Fruit fly (Drosophila melanogaster) whole organism, wandering third instar larva: Measurements from ENCODE around the gene Eig71Eh.

ENCODE experiments used
- CG32264 ChIP-seq: fragments of 200-800 bp; sonication (Bioruptor generic); optimal IDR thresholded peaks from 2 replicates; lab custom pipeline; 2016; ENCODE audit warnings: missing biosample characterization, missing genetic modification characterization
- CG9705 ChIP-seq: fragments of 200-800 bp; sonication (Bioruptor generic); optimal IDR thresholded peaks from 2 replicates; lab custom pipeline; 2018; ENCODE audit warnings: missing biosample characterization, mild to moderate bottlenecking, missing genetic modification characterization
- CrebA ChIP-seq: fragments of 200-800 bp; sonication (Bioruptor generic); optimal IDR thresholded peaks from 2 replicates; lab custom pipeline; 2016; ENCODE audit warnings: missing biosample characterization, mild to moderate bottlenecking, missing genetic modification characterization, borderline replicate concordance
- Dif ChIP-seq: fragments of 200-275, 200-300 bp; sonication (Bioruptor generic); optimal IDR thresholded peaks from 2 replicates; lab custom pipeline; 2018; ENCODE audit warnings: missing biosample characterization, missing genetic modification characterization; ENCODE audit not compliant: partially characterized antibody
- Hnf4 ChIP-seq: fragments of 200-800 bp; sonication (Bioruptor generic); optimal IDR thresholded peaks from 2 replicates; lab custom pipeline; 2016; ENCODE audit warnings: missing biosample characterization, mild to moderate bottlenecking, missing genetic modification characterization
- Hr83 ChIP-seq: fragments of 200-300 bp; sonication (Bioruptor generic); optimal IDR thresholded peaks from 2 replicates; lab custom pipeline; 2016; ENCODE audit warnings: missing biosample characterization, mild to moderate bottlenecking, missing genetic modification characterization, moderate library complexity; ENCODE audit not compliant: poor library complexity, severe bottlenecking
- Jra ChIP-seq: sonication (Bioruptor generic); optimal IDR thresholded peaks from 2 replicates; lab custom pipeline; 2016; ENCODE audit warnings: missing biosample characterization, missing genetic modification characterization
- Mio ChIP-seq: sonication (Bioruptor generic); optimal IDR thresholded peaks from 2 replicates; lab custom pipeline; 2016; ENCODE audit warnings: missing biosample characterization, missing genetic modification characterization
- Myc ChIP-seq: fragments of >200 bp; optimal IDR thresholded peaks from 2 replicates; lab custom pipeline; 2017
- N ChIP-seq: fragments of >200 bp; optimal IDR thresholded peaks from 2 replicates; lab custom pipeline; 2018; ENCODE audit warnings: missing biosample characterization, missing external identifiers, missing genetic modification characterization
- OdsH ChIP-seq: fragments of 200-800 bp; sonication (Bioruptor generic); optimal IDR thresholded peaks from 2 replicates; lab custom pipeline; 2016; ENCODE audit warnings: missing biosample characterization, mild to moderate bottlenecking, missing genetic modification characterization
- Rel ChIP-seq, 2 experiments: fragments of 200-800 bp; sonication (Bioruptor generic) in 1 of 2; optimal IDR thresholded peaks; 2 replicates in 1 of 2; 3 replicates in 1 of 2; lab custom pipeline; 2016 to 2019; ENCODE audit warnings: mild to moderate bottlenecking in 2 of 2, missing biosample characterization in 2 of 2, missing genetic modification characterization in 2 of 2, moderate library complexity in 1 of 2
- Sp1 ChIP-seq: fragments of 200-800 bp; sonication (Bioruptor generic); optimal IDR thresholded peaks from 3 replicates; lab custom pipeline; 2019; ENCODE audit warnings: missing biosample characterization, mild to moderate bottlenecking, missing genetic modification characterization, moderate library complexity
- Vsx2 ChIP-seq: fragments of 200-300, 225-300 bp; sonication (Bioruptor generic); optimal IDR thresholded peaks from 2 replicates; lab custom pipeline; 2018; ENCODE audit warnings: missing biosample characterization, missing genetic modification characterization; ENCODE audit not compliant: partially characterized antibody
- br ChIP-seq: fragments of 200-800 bp; sonication (Bioruptor generic); optimal IDR thresholded peaks from 2 replicates; lab custom pipeline; 2016; ENCODE audit warnings: missing biosample characterization, missing genetic modification characterization
- brk ChIP-seq: fragments of 200-800 bp; sonication (Bioruptor generic); optimal IDR thresholded peaks from 2 replicates; lab custom pipeline; 2016; ENCODE audit warnings: missing biosample characterization, mild to moderate bottlenecking, missing genetic modification characterization
- dl ChIP-seq, 2 experiments: fragments of 175-275, 200-275 bp in 1 of 2; fragments of 200-275 bp in 1 of 2; sonication (Bioruptor generic); optimal IDR thresholded peaks; lab custom pipeline; 2018; ENCODE audit warnings: mild to moderate bottlenecking in 2 of 2, missing biosample characterization in 2 of 2, missing genetic modification characterization in 2 of 2, moderate library complexity in 2 of 2; ENCODE audit not compliant: partially characterized antibody in 2 of 2, insufficient read depth in 1 of 2
- dsf ChIP-seq: sonication (Bioruptor generic); optimal IDR thresholded peaks from 2 replicates; lab custom pipeline; 2016; ENCODE audit warnings: missing biosample characterization, missing genetic modification characterization, borderline replicate concordance
- ey ChIP-seq: fragments of 200-800 bp; sonication (Bioruptor generic); optimal IDR thresholded peaks from 2 replicates; lab custom pipeline; 2016; ENCODE audit warnings: missing biosample characterization, missing genetic modification characterization
- foxo ChIP-seq, 2 experiments: fragments of 200-800 bp; sonication (Bioruptor generic); optimal IDR thresholded peaks; 2 replicates in 1 of 2; 3 replicates in 1 of 2; lab custom pipeline; 2016 to 2017; ENCODE audit warnings: missing biosample characterization in 2 of 2, missing genetic modification characterization in 2 of 2
- fru ChIP-seq: fragments of 200-800 bp; sonication (Bioruptor generic); optimal IDR thresholded peaks from 3 replicates; lab custom pipeline; 2016; ENCODE audit warnings: missing biosample characterization, mild to moderate bottlenecking, missing genetic modification characterization
- h ChIP-seq: fragments of 200-800 bp; sonication (Bioruptor generic); optimal IDR thresholded peaks from 3 replicates; lab custom pipeline; 2016; ENCODE audit warnings: missing biosample characterization, mild to moderate bottlenecking, missing genetic modification characterization
- jim ChIP-seq: fragments of 175-275, 200-325 bp; sonication (Bioruptor generic); optimal IDR thresholded peaks from 2 replicates; lab custom pipeline; 2016; ENCODE audit warnings: missing biosample characterization, mild to moderate bottlenecking, missing genetic modification characterization
- lola ChIP-seq: fragments of >200 bp; optimal IDR thresholded peaks from 2 replicates; lab custom pipeline; 2017; ENCODE audit warnings: missing biosample characterization, missing genetic modification characterization
- pan ChIP-seq: fragments of >200 bp; optimal IDR thresholded peaks from 2 replicates; lab custom pipeline; 2017
- psq ChIP-seq: fragments of 200-800 bp; sonication (Bioruptor generic); optimal IDR thresholded peaks from 3 replicates; lab custom pipeline; 2017; ENCODE audit warnings: missing biosample characterization, mild to moderate bottlenecking, missing genetic modification characterization, moderate library complexity
- rgr ChIP-seq: fragments of 200-800 bp; sonication (Bioruptor generic); optimal IDR thresholded peaks from 3 replicates; lab custom pipeline; 2016; ENCODE audit warnings: missing biosample characterization, mild to moderate bottlenecking, missing genetic modification characterization
- sage ChIP-seq: fragments of 200-800 bp; sonication (Bioruptor generic); optimal IDR thresholded peaks from 2 replicates; lab custom pipeline; 2016; ENCODE audit warnings: missing biosample characterization, mild to moderate bottlenecking, missing genetic modification characterization
- sv ChIP-seq: fragments of 200-800 bp; sonication (Bioruptor generic); optimal IDR thresholded peaks from 3 replicates; lab custom pipeline; 2016; ENCODE audit warnings: missing biosample characterization, missing genetic modification characterization
- tai ChIP-seq: sonication (Bioruptor generic); optimal IDR thresholded peaks from 2 replicates; lab custom pipeline; 2016; ENCODE audit warnings: missing biosample characterization, missing genetic modification characterization
- usp ChIP-seq: fragments of >200 bp; optimal IDR thresholded peaks from 2 replicates; lab custom pipeline; 2017; ENCODE audit warnings: missing biosample characterization, missing genetic modification characterization

Gene Eig71Eh

DNA sequence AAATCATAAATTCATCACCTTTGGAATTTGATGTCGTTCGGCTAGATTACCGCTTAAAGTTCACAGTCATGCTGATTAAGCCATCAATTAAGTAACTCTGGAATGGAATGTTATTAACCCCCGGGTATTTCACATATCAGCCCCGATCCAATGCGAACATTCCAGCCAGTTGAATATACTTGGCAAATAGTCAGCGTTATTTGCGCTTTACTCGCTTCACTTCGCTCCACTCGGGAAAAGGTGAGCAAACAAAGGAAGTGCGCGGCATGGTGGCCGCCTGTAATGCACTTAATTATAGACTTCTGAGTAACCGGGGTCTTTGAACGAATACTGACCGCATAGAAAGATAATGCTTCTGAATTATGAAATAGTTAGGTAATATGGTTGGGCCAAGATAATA, 21.6 kb downstream of the Eig71Eh start:
- TF ChIP-seq Dif (GFP tag; lab: Kevin White, UChicago), result no peak
- TF ChIP-seq Myc (lab: Kevin White, UChicago), result no peak
- TF ChIP-seq sv (GFP tag; lab: Kevin White, UChicago), result no peak
- peak; percentile 35 for TF ChIP-seq tai (GFP tag; lab: Kevin White, UChicago)
- peak; percentile 76 for TF ChIP-seq h (GFP tag; lab: Kevin White, UChicago)
- TF ChIP-seq br, result peak; percentile 39
- peak; percentile 48 for TF ChIP-seq OdsH (GFP tag; lab: Kevin White, UChicago)
- TF ChIP-seq Hr83 (GFP tag; lab: Kevin White, UChicago), result peak; percentile 92
- TF ChIP-seq dsf (GFP tag; lab: Kevin White, UChicago), result no peak
- no peak for TF ChIP-seq N (GFP tag; lab: Kevin White, UChicago)
- TF ChIP-seq ey, result no peak
- TF ChIP-seq Rel (GFP tag; optimal IDR thresholded peaks at IDR 0.05; lab: Kevin White, UChicago), result no peak
- TF ChIP-seq Rel (tag; optimal IDR thresholded peaks at IDR 0.05; lab: Kevin White, UChicago), result peak; percentile 42
- TF ChIP-seq Sp1 (GFP tag; lab: Kevin White, UChicago), result no peak
- no peak for TF ChIP-seq CG32264 (GFP tag; lab: Kevin White, UChicago)
- TF ChIP-seq psq, result no peak
- no peak for TF ChIP-seq pan (lab: Kevin White, UChicago)
- TF ChIP-seq usp (GFP tag; lab: Kevin White, UChicago), result no peak
- no peak for TF ChIP-seq Vsx2
- TF ChIP-seq dl (GFP tag; optimal IDR thresholded peaks at IDR 0.05; lab: Kevin White, UChicago; ENCODE audit: insufficient read depth in 1 of 2, partially characterized antibody in 2 of 2), result no peak
- TF ChIP-seq brk (GFP tag; lab: Kevin White, UChicago), result peak; percentile 22
- peak in 1 of 2 experiments; percentile 21 for TF ChIP-seq foxo (GFP tag; optimal IDR thresholded peaks at IDR 0.05; lab: Kevin White, UChicago)
- peak; percentile 11 for TF ChIP-seq Jra (GFP tag; lab: Kevin White, UChicago)
- peak; percentile 11 for TF ChIP-seq jim
- peak; percentile 65 for TF ChIP-seq rgr (GFP tag; lab: Kevin White, UChicago)
- peak; percentile 47 for TF ChIP-seq fru (GFP tag; lab: Kevin White, UChicago)
- TF ChIP-seq Hnf4 (GFP tag; lab: Kevin White, UChicago), result peak; percentile 49
- no peak for TF ChIP-seq CG9705 (GFP tag; lab: Kevin White, UChicago)

DNA sequence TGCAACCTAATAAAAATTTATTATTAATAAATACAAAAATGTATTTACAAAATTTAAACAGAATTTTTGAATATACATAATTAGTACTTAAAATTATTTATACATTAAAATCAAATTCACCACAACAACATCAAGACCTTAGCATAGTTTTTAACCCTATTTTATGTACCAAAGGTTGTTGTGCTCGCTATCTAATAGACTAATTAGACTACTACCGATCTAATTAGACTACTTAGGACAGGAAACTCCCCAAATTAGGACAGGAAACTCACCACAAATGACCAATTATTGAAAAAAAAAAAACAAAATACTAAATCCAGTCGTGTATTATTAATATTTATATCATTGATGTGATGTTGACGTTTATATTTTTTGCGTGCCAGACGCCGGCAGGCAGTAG, 22.3 kb downstream of the Eig71Eh start:
- TF ChIP-seq psq (no peak), Mio (GFP tag; lab: Kevin White, UChicago) (no peak), sage (GFP tag; lab: Kevin White, UChicago) (no peak), Dif (GFP tag; lab: Kevin White, UChicago) (no peak), pan (lab: Kevin White, UChicago) (no peak), h (GFP tag; lab: Kevin White, UChicago) (no peak), Jra (GFP tag; lab: Kevin White, UChicago) (no peak), jim (no peak), rgr (GFP tag; lab: Kevin White, UChicago) (no peak), brk (GFP tag; lab: Kevin White, UChicago) (no peak)

dm6 chr3L:15636359-15636758, 22.9 kb downstream of the Eig71Eh start:
- no peak for TF ChIP-seq Hr83 (GFP tag; lab: Kevin White, UChicago)
- peak; percentile 26 for TF ChIP-seq h (GFP tag; lab: Kevin White, UChicago)
- no peak for TF ChIP-seq psq
- TF ChIP-seq Sp1 (GFP tag; lab: Kevin White, UChicago), result no peak
- TF ChIP-seq Dif (GFP tag; lab: Kevin White, UChicago), result no peak
- TF ChIP-seq br, result no peak
- TF ChIP-seq CrebA (GFP tag; lab: Kevin White, UChicago), result no peak

DNA sequence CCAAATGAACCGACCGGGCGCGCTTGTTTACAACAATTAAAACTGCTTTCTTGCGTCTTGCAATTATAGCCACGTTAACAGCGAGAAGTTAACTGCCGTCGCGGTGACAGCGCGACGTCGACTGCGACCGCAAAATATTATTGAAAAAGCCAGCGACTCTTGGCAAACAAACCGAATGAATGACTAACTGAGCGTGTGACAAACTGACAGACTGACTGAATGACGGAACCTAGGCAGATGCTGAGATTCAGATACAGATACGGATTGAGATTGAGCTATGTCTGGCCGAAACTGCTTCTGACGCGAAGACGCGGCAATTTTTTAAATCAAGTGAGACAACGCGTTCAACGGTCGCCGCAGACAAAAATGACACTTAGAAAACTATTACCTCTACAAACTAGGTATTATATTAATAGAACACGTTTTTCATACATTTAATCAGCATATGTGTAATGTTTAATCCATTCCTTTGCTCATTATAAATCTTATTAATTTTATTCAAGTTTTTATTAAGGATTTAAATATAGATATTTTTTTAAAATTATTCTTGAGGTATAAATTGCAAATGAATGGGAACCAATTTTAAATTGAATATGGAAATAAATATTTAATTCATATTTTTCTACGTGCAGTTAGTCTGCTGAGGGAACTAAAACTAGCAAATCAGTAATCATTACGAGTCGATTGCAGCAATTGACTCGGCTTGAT, 24.7 kb downstream of the Eig71Eh start:
- TF ChIP-seq lola (GFP tag; lab: Kevin White, UChicago), result no peak
